Fruit fly (Drosophila melanogaster) whole organism, pupa: Measurements from ENCODE around the gene CG7988.

Experiments
- CG10348 ChIP-seq: fragments of 200-800 bp; sonication (Bioruptor generic); IDR thresholded peaks from 2 replicates; pipeline ENCODE4 v1.3.6; 2022; ENCODE audit warnings: missing biosample characterization, missing genetic modification characterization
- CG12605 ChIP-seq: fragments of 200-800 bp; sonication (Bioruptor generic); IDR thresholded peaks from 2 replicates; pipeline ENCODE4 v1.3.6; 2022; ENCODE audit warnings: missing biosample characterization, missing genetic modification characterization
- CG13204 ChIP-seq: fragments of 200-800 bp; sonication (Bioruptor generic); optimal IDR thresholded peaks from 2 replicates; lab custom pipeline; 2018; ENCODE audit warnings: missing biosample characterization, mild to moderate bottlenecking, missing genetic modification characterization, moderate library complexity
- CG14655 ChIP-seq: fragments of 200-800 bp; sonication (Bioruptor generic); optimal IDR thresholded peaks from 3 replicates; lab custom pipeline; 2017; ENCODE audit warnings: mild to moderate bottlenecking, missing biosample characterization, missing genetic modification reagents, missing genetic modification characterization
- CG15710 ChIP-seq: fragments of 200-800 bp; sonication (Bioruptor generic); optimal IDR thresholded peaks from 2 replicates; lab custom pipeline; 2018; ENCODE audit warnings: missing biosample characterization, mild to moderate bottlenecking, missing genetic modification characterization, moderate library complexity
- CG17806 ChIP-seq: fragments of 200-800 bp; sonication (Bioruptor generic); optimal IDR thresholded peaks from 2 replicates; lab custom pipeline; 2018; ENCODE audit warnings: missing biosample characterization, mild to moderate bottlenecking, missing genetic modification characterization, moderate library complexity
- CG32121 ChIP-seq: fragments of 200-800 bp; sonication (Bioruptor generic); IDR thresholded peaks from 2 replicates; pipeline ENCODE4 v1.3.6; 2022; ENCODE audit warnings: missing biosample characterization, missing genetic modification characterization
- CG34367 ChIP-seq: fragments of 200-800 bp; sonication (Bioruptor generic); optimal IDR thresholded peaks from 2 replicates; lab custom pipeline; 2018; ENCODE audit warnings: missing biosample characterization, mild to moderate bottlenecking, missing genetic modification characterization
- CG4496 ChIP-seq: fragments of 200-800 bp; sonication (Bioruptor generic); IDR thresholded peaks from 3 replicates; pipeline ENCODE4 v1.3.6; 2022; ENCODE audit warnings: missing biosample characterization, missing genetic modification characterization
- CG8159 ChIP-seq: fragments of 200-800 bp; sonication (Bioruptor generic); optimal IDR thresholded peaks from 3 replicates; lab custom pipeline; 2018; ENCODE audit warnings: missing biosample characterization, mild to moderate bottlenecking, missing genetic modification characterization, moderate library complexity
- CG8301 ChIP-seq: fragments of 200-800 bp; sonication (Bioruptor generic); optimal IDR thresholded peaks from 2 replicates; lab custom pipeline; 2018; ENCODE audit warnings: missing biosample characterization, mild to moderate bottlenecking, missing genetic modification characterization
- CG9948 ChIP-seq: fragments of 200-800 bp; sonication (Bioruptor generic); optimal IDR thresholded peaks from 2 replicates; lab custom pipeline; 2018; ENCODE audit warnings: missing biosample characterization, mild to moderate bottlenecking, missing genetic modification characterization, moderate library complexity
- D1 ChIP-seq: fragments of 200-800 bp; sonication (Bioruptor generic); optimal IDR thresholded peaks from 2 replicates; lab custom pipeline; 2018; ENCODE audit warnings: missing biosample characterization, mild to moderate bottlenecking, missing genetic modification characterization, moderate library complexity
- EcR ChIP-seq: fragments of 200-800 bp; sonication (Bioruptor generic); optimal IDR thresholded peaks from 3 replicates; lab custom pipeline; 2019; ENCODE audit warnings: missing biosample characterization, missing genetic modification characterization, mild to moderate bottlenecking, moderate library complexity, missing genetic modification reagents
- Ets98B ChIP-seq: fragments of 200-800 bp; sonication (Bioruptor generic); IDR thresholded peaks from 2 replicates; pipeline ENCODE4 v1.3.6; 2022; ENCODE audit warnings: missing biosample characterization, missing genetic modification characterization
- Pif1A ChIP-seq: fragments of 200-800 bp; sonication (Bioruptor generic); optimal IDR thresholded peaks from 3 replicates; lab custom pipeline; 2016; ENCODE audit warnings: missing biosample characterization, missing genetic modification characterization
- Pif1B ChIP-seq: fragments of 200-800 bp; sonication (Bioruptor generic); optimal IDR thresholded peaks from 3 replicates; lab custom pipeline; 2016; ENCODE audit warnings: missing biosample characterization, missing genetic modification characterization
- Snoo ChIP-seq: fragments of 200-800 bp; sonication (Bioruptor generic); optimal IDR thresholded peaks from 3 replicates; lab custom pipeline; 2017; ENCODE audit warnings: missing biosample characterization, mild to moderate bottlenecking, missing genetic modification characterization, inconsistent platforms
- fd96Ca ChIP-seq: fragments of 200-800 bp; sonication (Bioruptor generic); IDR thresholded peaks from 3 replicates; pipeline ENCODE4 v1.3.6; 2022; ENCODE audit warnings: missing biosample characterization, missing genetic modification characterization
- gl ChIP-seq: fragments of 200-800 bp; sonication (Bioruptor generic); optimal IDR thresholded peaks from 2 replicates; lab custom pipeline; 2018; ENCODE audit warnings: missing biosample characterization, mild to moderate bottlenecking, missing genetic modification characterization
- rn ChIP-seq: fragments of 200-800 bp; sonication (Bioruptor generic); IDR thresholded peaks from 2 replicates; pipeline ENCODE4 v1.3.6; 2022; ENCODE audit warnings: missing biosample characterization, missing genetic modification characterization

Gene CG7988

DNA sequence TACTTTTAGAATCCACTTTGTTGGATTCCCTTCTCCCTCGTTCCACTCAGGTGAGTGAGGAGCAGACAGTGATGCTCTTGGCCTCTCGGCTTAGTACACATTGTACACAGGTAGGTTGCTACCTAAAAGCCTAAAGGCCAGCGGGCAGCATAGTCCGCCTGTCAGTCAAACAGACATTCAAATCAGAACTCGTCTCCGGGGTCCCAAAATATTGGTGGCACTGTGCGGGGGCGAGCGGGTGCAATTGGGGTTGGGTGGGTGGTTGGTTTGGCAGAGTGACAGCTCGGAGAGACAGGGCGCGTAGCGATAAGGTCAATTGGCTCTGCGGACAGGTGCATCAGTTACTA is 22.6 kb upstream of the CG7988 start:
- TF ChIP-seq Snoo (tag; lab: Kevin White, UChicago) (no peak), CG17806 (no peak), EcR (GFP tag; lab: Kevin White, UChicago) (no peak)

DNA sequence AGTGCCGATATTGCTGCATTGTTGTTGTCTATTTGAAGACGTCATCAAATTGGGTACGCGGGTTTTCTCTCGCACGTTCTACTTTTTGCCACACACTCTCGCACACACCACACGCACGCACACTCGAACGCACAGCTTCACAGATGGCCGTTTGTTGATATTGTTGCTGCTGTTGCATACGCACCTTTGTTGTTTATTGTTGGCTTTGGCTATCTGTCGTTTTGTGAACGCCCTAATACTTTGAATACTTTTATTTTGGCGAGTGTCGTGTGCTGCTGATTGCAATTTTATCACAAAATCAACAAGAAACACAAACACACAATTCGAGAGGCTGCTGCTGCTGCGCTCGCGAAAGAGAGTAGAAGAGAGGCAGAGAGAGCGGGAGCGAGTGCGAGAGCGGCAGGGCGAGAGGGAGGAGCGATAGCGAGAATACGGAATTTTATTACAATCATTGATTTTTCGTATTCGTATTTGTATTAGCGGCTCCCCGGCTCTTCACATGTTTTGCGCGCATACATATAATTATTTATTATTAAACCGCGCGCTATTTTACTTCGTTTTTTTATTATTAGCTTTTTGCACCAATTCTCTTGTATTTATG is 21.7 kb upstream of the CG7988 start:
- no peak for TF ChIP-seq EcR (GFP tag; lab: Kevin White, UChicago)
- TF ChIP-seq rn: no peak
- peak; percentile 9 for TF ChIP-seq CG8301 (tag; lab: Kevin White, UChicago)
- peak; percentile 54 for TF ChIP-seq gl (tag; lab: Kevin White, UChicago)
- no peak for TF ChIP-seq CG34367 (tag; lab: Kevin White, UChicago)
- no peak for TF ChIP-seq CG8159
- no peak for TF ChIP-seq D1
- TF ChIP-seq Snoo (tag; lab: Kevin White, UChicago): peak; percentile 35
- TF ChIP-seq CG4496 (GFP tag; lab: Robert Waterston, UW): no peak
- TF ChIP-seq Pif1B (GFP tag; lab: Kevin White, UChicago): peak; percentile 47
- TF ChIP-seq CG17806: no peak
- no peak for TF ChIP-seq Ets98B (GFP tag; lab: Robert Waterston, UW)
- peak; percentile 31 for TF ChIP-seq Pif1A (GFP tag; lab: Kevin White, UChicago)
- TF ChIP-seq CG14655 (GFP tag; lab: Kevin White, UChicago): no peak
- TF ChIP-seq CG12605 (GFP tag; lab: Robert Waterston, UW): no peak
- TF ChIP-seq CG10348: no peak
- TF ChIP-seq CG32121 (GFP tag; lab: Robert Waterston, UW): no peak
- no peak for TF ChIP-seq fd96Ca (GFP tag; lab: Robert Waterston, UW)
- TF ChIP-seq CG15710: no peak
- no peak for TF ChIP-seq CG9948 (tag; lab: Kevin White, UChicago)
- TF ChIP-seq CG13204 (GFP tag; lab: Kevin White, UChicago): peak; percentile 23

DNA sequence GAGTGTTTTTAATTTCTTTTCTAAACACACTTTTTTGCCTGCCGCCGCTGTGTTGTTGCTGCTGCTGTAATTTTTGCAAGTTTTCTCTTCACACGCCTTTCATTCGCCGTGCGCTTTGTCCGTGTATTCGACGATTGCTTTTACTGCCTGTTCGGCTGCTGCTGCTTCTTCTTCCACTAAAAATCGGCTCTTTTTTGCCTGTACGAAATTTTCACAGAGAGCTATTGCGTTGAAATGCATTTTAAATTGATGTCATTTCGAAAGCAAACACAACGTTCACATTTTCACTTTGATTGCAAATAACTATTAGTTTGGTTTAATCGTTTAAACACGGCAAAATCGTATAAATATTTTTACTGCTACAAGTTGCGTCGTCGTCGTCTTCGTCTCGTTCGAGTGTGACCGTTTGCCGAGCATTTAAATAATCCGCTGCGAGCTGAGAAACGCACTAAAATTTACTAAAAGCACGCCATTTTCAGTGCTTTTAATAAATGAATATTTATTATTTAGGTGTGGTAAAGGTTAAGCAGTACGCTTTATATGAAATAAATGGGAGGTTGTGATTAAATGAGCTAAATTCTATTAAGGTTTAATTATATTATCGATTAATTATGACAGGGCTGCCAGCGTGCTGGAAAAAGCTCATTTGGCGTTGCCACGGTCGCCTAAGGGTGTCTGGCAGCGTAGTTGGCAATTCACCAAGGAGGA is 21.0 kb upstream of the CG7988 start, which contains the start of the genes Ssdp and CG7985:
Gene Ssdp, minus strand, starts transcription at position 419 of the 708 bp plus-strand sequence.
Gene CG7985, plus strand, starts transcription at position 681 of the 708 bp plus-strand sequence.
- TF ChIP-seq CG34367 (tag; lab: Kevin White, UChicago): no peak
- no peak for TF ChIP-seq CG9948 (tag; lab: Kevin White, UChicago)
- TF ChIP-seq CG4496 (GFP tag; lab: Robert Waterston, UW): no peak
- TF ChIP-seq CG12605 (GFP tag; lab: Robert Waterston, UW): no peak
- no peak for TF ChIP-seq fd96Ca (GFP tag; lab: Robert Waterston, UW)
- TF ChIP-seq CG15710: no peak
- TF ChIP-seq Pif1A (GFP tag; lab: Kevin White, UChicago): no peak
- no peak for TF ChIP-seq CG8159
- TF ChIP-seq D1: no peak
- no peak for TF ChIP-seq Ets98B (GFP tag; lab: Robert Waterston, UW)
- no peak for TF ChIP-seq gl (tag; lab: Kevin White, UChicago)
- TF ChIP-seq CG32121 (GFP tag; lab: Robert Waterston, UW): no peak
- no peak for TF ChIP-seq CG8301 (tag; lab: Kevin White, UChicago)
- no peak for TF ChIP-seq CG14655 (GFP tag; lab: Kevin White, UChicago)
- TF ChIP-seq EcR (GFP tag; lab: Kevin White, UChicago): no peak
- no peak for TF ChIP-seq CG13204 (GFP tag; lab: Kevin White, UChicago)
- no peak for TF ChIP-seq Snoo (tag; lab: Kevin White, UChicago)
- TF ChIP-seq CG17806: no peak
- no peak for TF ChIP-seq CG10348
- no peak for TF ChIP-seq Pif1B (GFP tag; lab: Kevin White, UChicago)
- TF ChIP-seq, all 21 proteins: peak for 0

DNA sequence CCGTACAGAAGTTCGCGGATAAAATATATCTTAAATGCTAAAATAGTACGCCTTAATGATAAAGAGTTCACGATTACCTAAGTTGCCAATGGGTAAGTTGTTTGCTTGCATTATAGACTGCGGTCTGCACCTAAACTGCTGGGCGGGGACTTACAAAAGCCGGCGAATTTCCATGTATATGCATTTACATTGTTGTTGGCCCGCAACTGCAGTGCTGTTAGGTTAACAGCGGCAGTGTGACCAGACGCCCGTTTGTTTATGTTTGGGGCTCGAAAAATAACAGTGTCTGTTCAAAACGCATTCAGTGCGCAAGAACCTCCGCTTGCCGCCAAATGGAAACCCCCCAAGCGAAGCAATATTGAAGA is 20.5 kb upstream of the CG7988 start:
- TF ChIP-seq CG12605 (GFP tag; lab: Robert Waterston, UW) (no peak), rn (no peak), D1 (no peak), CG4496 (GFP tag; lab: Robert Waterston, UW) (no peak), CG32121 (GFP tag; lab: Robert Waterston, UW) (no peak), Ets98B (GFP tag; lab: Robert Waterston, UW) (no peak), CG13204 (GFP tag; lab: Kevin White, UChicago) (no peak), CG9948 (tag; lab: Kevin White, UChicago) (no peak), CG8159 (no peak), gl (tag; lab: Kevin White, UChicago) (no peak), CG10348 (no peak), CG17806 (no peak), Pif1B (GFP tag; lab: Kevin White, UChicago) (no peak)

DNA sequence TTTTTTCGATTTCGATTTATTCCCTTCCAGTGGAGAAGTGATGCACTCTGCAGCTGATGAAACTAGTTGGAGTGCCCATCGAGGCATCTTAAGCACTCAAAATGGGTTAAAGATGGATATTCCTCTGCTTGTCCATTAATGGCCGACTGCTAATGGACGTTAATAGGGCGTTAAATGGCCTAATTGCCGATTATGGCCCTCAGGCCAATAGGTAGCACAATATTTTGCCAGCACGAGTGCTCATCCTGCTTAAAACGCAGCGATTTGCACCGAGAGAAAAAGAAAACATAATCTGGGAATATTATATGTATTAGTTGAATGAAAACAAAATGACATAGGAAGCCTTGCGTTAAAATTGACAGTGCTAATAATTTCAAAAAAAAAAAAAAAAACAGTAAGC is 11.8 kb upstream of the CG7988 start, which contains the start of gene CG44158:
Gene CG44158, plus strand, starts transcription at position 301 of the 400 bp plus-strand sequence.
- no peak for TF ChIP-seq Pif1B (GFP tag; lab: Kevin White, UChicago)
- no peak for TF ChIP-seq Ets98B (GFP tag; lab: Robert Waterston, UW)
- no peak for TF ChIP-seq CG34367 (tag; lab: Kevin White, UChicago)
- TF ChIP-seq Pif1A (GFP tag; lab: Kevin White, UChicago): no peak
- TF ChIP-seq EcR (GFP tag; lab: Kevin White, UChicago): no peak
- TF ChIP-seq CG10348: no peak
- no peak for TF ChIP-seq CG17806
- no peak for TF ChIP-seq CG13204 (GFP tag; lab: Kevin White, UChicago)
- TF ChIP-seq CG15710: no peak
- no peak for TF ChIP-seq CG4496 (GFP tag; lab: Robert Waterston, UW)
- no peak for TF ChIP-seq D1
- no peak for TF ChIP-seq CG8301 (tag; lab: Kevin White, UChicago)
